Worm (Caenorhabditis elegans) whole organism, young adult: ENCODE results near the gene F14F7.7.

ENCODE experiments used
- B0261.1 ChIP-seq: sonication (generic microtip); optimal IDR thresholded peaks from 2 replicates; lab custom pipeline; 2016; ENCODE audit warnings: mild to moderate bottlenecking, missing genetic modification characterization, moderate library complexity, missing compliant biosample characterization
- F33H1.4 ChIP-seq: fragments of 200-800 bp; sonication (Bioruptor generic); IDR thresholded peaks from 2 replicates; pipeline ENCODE4 v1.3.6; 2022; ENCODE audit warnings: missing genetic modification reagents, missing genetic modification characterization, missing compliant biosample characterization
- F37B4.10 ChIP-seq: fragments of 200-800 bp; sonication (Bioruptor generic); IDR thresholded peaks from 2 replicates; pipeline ENCODE4 v1.3.6; 2022; ENCODE audit warnings: missing genetic modification characterization, missing compliant biosample characterization
- F39B2.1 ChIP-seq: fragments of 200-800 bp; sonication (Bioruptor generic); IDR thresholded peaks from 2 replicates; pipeline ENCODE4 v1.3.6; 2022; ENCODE audit warnings: missing genetic modification reagents, missing genetic modification characterization, missing compliant biosample characterization
- F52B5.7 ChIP-seq: sonication (generic microtip); optimal IDR thresholded peaks from 2 replicates; lab custom pipeline; 2016; ENCODE audit warnings: mild to moderate bottlenecking, missing genetic modification characterization, missing compliant biosample characterization
- T07F8.4 ChIP-seq: sonication (generic microtip); optimal IDR thresholded peaks from 2 replicates; lab custom pipeline; 2016; ENCODE audit warnings: mild to moderate bottlenecking, missing genetic modification characterization, moderate library complexity, missing compliant biosample characterization
- T26A5.8 ChIP-seq: sonication (generic microtip); optimal IDR thresholded peaks from 2 replicates; lab custom pipeline; 2016; ENCODE audit warnings: missing genetic modification characterization, missing compliant biosample characterization
- Y56A3A.18 ChIP-seq: fragments of 200-800 bp; sonication (Bioruptor generic); IDR thresholded peaks from 2 replicates; pipeline ENCODE4 v1.3.6; 2022; ENCODE audit warnings: missing genetic modification reagents, missing genetic modification characterization, missing compliant biosample characterization
- Y79H2A.3 ChIP-seq: fragments of 200-800 bp; sonication (Bioruptor generic); conservative IDR thresholded peaks from 2 replicates; pipeline ENCODE4 v1.3.6; 2022; ENCODE audit warnings: missing genetic modification reagents, missing genetic modification characterization, missing compliant biosample characterization
- atf-7 ChIP-seq: sonication (generic microtip); optimal IDR thresholded peaks from 2 replicates; lab custom pipeline; 2017; ENCODE audit warnings: mild to moderate bottlenecking, missing genetic modification characterization, missing compliant biosample characterization
- athp-1 ChIP-seq: sonication (generic microtip); optimal IDR thresholded peaks from 2 replicates; lab custom pipeline; 2017; ENCODE audit warnings: mild to moderate bottlenecking, missing genetic modification characterization, missing compliant biosample characterization
- attf-5 ChIP-seq: fragments of 200-800 bp; sonication (Bioruptor generic); optimal IDR thresholded peaks from 2 replicates; lab custom pipeline; 2018; ENCODE audit warnings: mild to moderate bottlenecking, missing genetic modification characterization, missing compliant biosample characterization
- bed-1 ChIP-seq: fragments of 200-800 bp; sonication (Bioruptor generic); IDR thresholded peaks from 2 replicates; pipeline ENCODE4 v1.3.6; 2022; ENCODE audit warnings: missing genetic modification reagents, missing genetic modification characterization, missing compliant biosample characterization
- ceh-27 ChIP-seq: fragments of 200-800 bp; sonication (Bioruptor generic); optimal IDR thresholded peaks from 2 replicates; lab custom pipeline; 2018; ENCODE audit warnings: mild to moderate bottlenecking, missing genetic modification characterization, moderate library complexity, missing compliant biosample characterization
- ceh-58 ChIP-seq: fragments of 200-800 bp; sonication (Bioruptor generic); IDR thresholded peaks from 2 replicates; pipeline ENCODE4 v1.3.6; 2022; ENCODE audit warnings: missing genetic modification characterization, missing compliant biosample characterization
- ceh-79 ChIP-seq: sonication (generic microtip); optimal IDR thresholded peaks from 2 replicates; lab custom pipeline; 2017; ENCODE audit warnings: mild to moderate bottlenecking, missing genetic modification characterization, missing compliant biosample characterization
- die-1 ChIP-seq: sonication (generic microtip); optimal IDR thresholded peaks from 2 replicates; lab custom pipeline; 2016; ENCODE audit warnings: missing genotype, mild to moderate bottlenecking, missing genetic modification characterization, missing compliant biosample characterization
- dox-1 ChIP-seq: fragments of 200-800 bp; sonication (Bioruptor generic); IDR thresholded peaks from 2 replicates; pipeline ENCODE4 v1.3.6; 2022; ENCODE audit warnings: missing genetic modification reagents, missing genetic modification characterization, missing compliant biosample characterization
- ets-4 ChIP-seq: fragments of 200-800 bp; sonication (Bioruptor generic); optimal IDR thresholded peaks from 2 replicates; lab custom pipeline; 2018; ENCODE audit warnings: mild to moderate bottlenecking, missing genetic modification characterization, missing compliant biosample characterization
- hlh-26 ChIP-seq: fragments of 200-800 bp; sonication (Bioruptor generic); conservative IDR thresholded peaks from 2 replicates; pipeline ENCODE4 v1.3.6; 2022; ENCODE audit warnings: missing genetic modification reagents, missing genetic modification characterization, missing compliant biosample characterization
- hmg-1.2 ChIP-seq: fragments of 200-800 bp; sonication (Bioruptor generic); IDR thresholded peaks from 2 replicates; pipeline ENCODE4 v1.3.6; 2022; ENCODE audit warnings: missing genetic modification reagents, missing genetic modification characterization, missing compliant biosample characterization
- hmg-20 ChIP-seq: fragments of 200-800 bp; sonication (Bioruptor generic); IDR thresholded peaks from 2 replicates; pipeline ENCODE4 v1.3.6; 2022; ENCODE audit warnings: missing genetic modification reagents, missing genetic modification characterization, missing compliant biosample characterization
- hrde-1 ChIP-seq: sonication (generic microtip); optimal IDR thresholded peaks from 2 replicates; lab custom pipeline; 2016; ENCODE audit warnings: missing genetic modification characterization, mild to moderate bottlenecking, missing compliant biosample characterization, moderate library complexity, missing genotype, missing genetic modification reagents, borderline replicate concordance
- let-526 ChIP-seq: fragments of 200-800 bp; sonication (Bioruptor generic); IDR thresholded peaks from 2 replicates; pipeline ENCODE4 v1.3.6; 2022; ENCODE audit warnings: missing genetic modification reagents, missing genetic modification characterization, missing compliant biosample characterization
- lin-26 ChIP-seq: fragments of 200-800 bp; sonication (Bioruptor generic); IDR thresholded peaks from 2 replicates; pipeline ENCODE4 v1.3.6; 2022; ENCODE audit warnings: missing genetic modification reagents, missing genetic modification characterization, missing compliant biosample characterization
- lin-54 ChIP-seq: fragments of 200-800 bp; sonication (Bioruptor generic); optimal IDR thresholded peaks from 2 replicates; lab custom pipeline; 2018; ENCODE audit warnings: mild to moderate bottlenecking, missing genetic modification characterization, missing compliant biosample characterization
- madf-8 ChIP-seq: fragments of 200-800 bp; sonication (Bioruptor generic); conservative IDR thresholded peaks from 2 replicates; pipeline ENCODE4 v1.3.6; 2022; ENCODE audit warnings: missing genetic modification reagents, missing genetic modification characterization, missing compliant biosample characterization
- mcd-1 ChIP-seq: fragments of 200-800 bp; sonication (Bioruptor generic); IDR thresholded peaks from 2 replicates; pipeline ENCODE4 v1.3.6; 2022; ENCODE audit warnings: missing genetic modification reagents, missing genetic modification characterization, missing compliant biosample characterization
- mes-4 ChIP-seq: sonication (generic microtip); optimal IDR thresholded peaks from 2 replicates; lab custom pipeline; 2016; ENCODE audit warnings: missing genotype, missing genetic modification characterization, missing compliant biosample characterization
- nhr-179 ChIP-seq: sonication (generic microtip); optimal IDR thresholded peaks from 2 replicates; lab custom pipeline; 2016; ENCODE audit warnings: mild to moderate bottlenecking, missing genetic modification characterization, missing compliant biosample characterization
- nhr-27 ChIP-seq: fragments of 200-800 bp; sonication (Bioruptor generic); optimal IDR thresholded peaks from 2 replicates; lab custom pipeline; 2018; ENCODE audit warnings: mild to moderate bottlenecking, missing genetic modification characterization, moderate library complexity, missing compliant biosample characterization
- snpc-3.4 ChIP-seq: sonication (generic microtip); optimal IDR thresholded peaks from 2 replicates; lab custom pipeline; 2017; ENCODE audit warnings: missing genetic modification characterization, mild to moderate bottlenecking, missing compliant biosample characterization, antibody characterized with exemption, moderate library complexity, missing genotype, missing genetic modification reagents
- tbx-9 ChIP-seq: sonication (generic microtip); optimal IDR thresholded peaks from 2 replicates; lab custom pipeline; 2016; ENCODE audit warnings: borderline replicate concordance, missing genetic modification characterization, inconsistent platforms, missing compliant biosample characterization
- unc-130 ChIP-seq: sonication (generic microtip); optimal IDR thresholded peaks from 2 replicates; lab custom pipeline; 2016; ENCODE audit warnings: missing genetic modification reagents, missing genetic modification characterization, missing compliant biosample characterization
- zfh-2 ChIP-seq: fragments of 200-800 bp; sonication (Bioruptor generic); conservative IDR thresholded peaks from 2 replicates; pipeline ENCODE4 v1.3.6; 2022; ENCODE audit warnings: missing genetic modification reagents, missing genetic modification characterization, missing compliant biosample characterization
- ztf-22 ChIP-seq: fragments of 200-800 bp; sonication (Bioruptor generic); optimal IDR thresholded peaks from 2 replicates; lab custom pipeline; 2018; ENCODE audit warnings: mild to moderate bottlenecking, missing genetic modification characterization, moderate library complexity, missing compliant biosample characterization
- ztf-28 ChIP-seq: fragments of 200-800 bp; sonication (Bioruptor generic); IDR thresholded peaks from 2 replicates; pipeline ENCODE4 v1.3.6; 2022; ENCODE audit warnings: missing genetic modification reagents, missing genetic modification characterization, missing compliant biosample characterization
- ztf-3 ChIP-seq: fragments of 200-800 bp; sonication (Bioruptor generic); optimal IDR thresholded peaks from 2 replicates; lab custom pipeline; 2018; ENCODE audit warnings: mild to moderate bottlenecking, missing genetic modification characterization, missing compliant biosample characterization

The F14F7.7 gene

DNA sequence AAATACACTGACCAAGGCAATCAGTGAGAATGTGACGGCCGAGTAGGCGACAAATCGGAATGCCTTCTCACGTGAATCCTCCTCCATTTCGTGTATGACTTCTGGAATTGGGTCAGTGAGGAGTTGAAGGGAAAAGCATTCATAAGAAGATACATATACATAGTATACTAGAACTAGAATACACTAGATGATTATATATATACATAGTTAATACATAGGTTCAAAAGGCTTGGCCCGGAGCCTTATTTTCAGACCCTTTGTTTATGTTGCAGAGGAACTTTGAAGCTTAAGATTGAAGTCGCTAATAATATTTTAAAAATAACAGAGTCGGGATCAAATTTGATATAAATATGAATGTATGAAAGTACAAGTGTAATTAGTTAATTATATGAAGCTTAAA lies 37.1 kb upstream of the F14F7.7 start, which contains the start of gene col-97:
Gene col-97, minus strand, starts transcription at position 101 of the 400 bp plus-strand sequence.
- no peak for TF ChIP-seq atf-7 (tag; lab: Kevin White, UChicago)
- no peak for TF ChIP-seq madf-8 (GFP tag; lab: Robert Waterston, UW)

DNA sequence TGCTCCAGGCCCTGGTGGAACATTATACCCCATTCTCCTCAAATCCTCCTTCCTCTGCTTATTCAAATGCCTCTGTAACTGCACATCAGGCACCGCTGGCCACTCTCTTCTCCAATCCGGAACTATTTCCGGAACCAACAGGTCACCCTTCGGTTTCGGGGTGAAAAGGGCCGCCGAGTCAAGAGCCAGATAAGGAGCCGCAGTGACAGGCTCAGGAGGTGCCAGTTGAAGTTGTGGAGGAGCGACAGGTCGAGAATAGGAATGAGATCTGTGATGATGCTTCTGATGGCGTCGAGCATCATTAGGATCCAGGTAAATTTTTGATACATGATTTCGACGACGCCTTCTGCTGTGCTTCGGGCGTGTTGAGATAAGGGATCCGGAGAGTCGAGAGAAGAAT lies 32.5 kb upstream of the F14F7.7 start:
- TF ChIP-seq F37B4.10 (GFP tag; lab: Robert Waterston, UW): 0 out of 2 replicates have a peak, but pooled peaks have one; percentile 62
- peak; percentile 59 for TF ChIP-seq zfh-2 (GFP tag; lab: Robert Waterston, UW)
- TF ChIP-seq nhr-27 (tag; lab: Kevin White, UChicago): no peak
- TF ChIP-seq hlh-26 (GFP tag; lab: Robert Waterston, UW): no peak

ce11 chrIII:13000457-13000856 lies 30.2 kb upstream of the F14F7.7 start, which contains the start of gene ZK1010.8:
Gene ZK1010.8 (minus strand): TSS chrIII:13000670.
- TF ChIP-seq ceh-58: no peak
- TF ChIP-seq ztf-28 (GFP tag; lab: Robert Waterston, UW): no peak
- no peak for TF ChIP-seq athp-1 (tag; lab: Kevin White, UChicago)
- TF ChIP-seq mes-4 (tag; lab: Kevin White, UChicago): no peak
- no peak for TF ChIP-seq unc-130 (GFP tag; lab: Kevin White, UChicago)
- no peak for TF ChIP-seq lin-26
- no peak for TF ChIP-seq ets-4 (GFP tag; lab: Kevin White, UChicago)
- no peak for TF ChIP-seq snpc-3.4 (tag; lab: Kevin White, UChicago)
- TF ChIP-seq ztf-22 (GFP tag; lab: Kevin White, UChicago): no peak
- TF ChIP-seq ztf-3 (GFP tag; lab: Kevin White, UChicago): no peak
- no peak for TF ChIP-seq lin-54 (GFP tag; lab: Kevin White, UChicago)
- no peak for TF ChIP-seq T26A5.8 (tag; lab: Kevin White, UChicago)
- no peak for TF ChIP-seq die-1
- TF ChIP-seq F33H1.4 (GFP tag; lab: Robert Waterston, UW): no peak
- TF ChIP-seq hlh-26 (GFP tag; lab: Robert Waterston, UW): no peak
- TF ChIP-seq B0261.1 (tag; lab: Kevin White, UChicago): no peak
- TF ChIP-seq mcd-1 (GFP tag; lab: Robert Waterston, UW): no peak
- no peak for TF ChIP-seq bed-1 (GFP tag; lab: Robert Waterston, UW)
- no peak for TF ChIP-seq F52B5.7
- TF ChIP-seq tbx-9 (tag; lab: Kevin White, UChicago): no peak

DNA sequence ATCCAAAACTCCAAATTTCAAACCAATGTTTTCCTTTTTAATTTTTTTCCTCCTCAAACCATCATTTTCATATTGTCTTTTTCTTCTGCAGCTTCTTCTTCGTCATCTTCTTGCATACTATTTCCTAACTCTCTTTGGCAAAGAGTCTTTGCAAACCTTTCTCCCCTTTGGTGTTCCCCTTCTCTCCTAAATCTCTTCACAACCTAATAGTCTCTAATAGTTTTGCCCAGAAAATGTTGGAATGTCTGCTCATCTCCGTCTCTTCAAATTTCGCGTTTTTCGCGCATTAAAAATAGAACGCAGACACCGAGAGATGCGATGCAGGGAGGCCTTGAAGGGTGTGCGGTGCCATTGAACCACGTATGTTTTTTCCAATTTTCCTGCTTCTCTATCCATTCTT lies 28.6 kb upstream of the F14F7.7 start, which contains the start of gene ZK1010.10:
Gene ZK1010.10, plus strand, starts transcription at position 286 of the 400 bp plus-strand sequence.
- no peak for TF ChIP-seq mes-4 (tag; lab: Kevin White, UChicago)
- TF ChIP-seq attf-5 (GFP tag; lab: Kevin White, UChicago): peak; percentile 17
- TF ChIP-seq let-526: peak; percentile 53; the same call in 1 of the 2 replicates
- peak; percentile 46 for TF ChIP-seq ceh-27 (GFP tag; lab: Kevin White, UChicago)
- TF ChIP-seq hrde-1 (tag; lab: Kevin White, UChicago): no peak
- TF ChIP-seq hmg-1.2 (GFP tag; lab: Robert Waterston, UW): peak; percentile 89
- TF ChIP-seq dox-1: peak; percentile 17; the same call in 1 of the 2 replicates

DNA sequence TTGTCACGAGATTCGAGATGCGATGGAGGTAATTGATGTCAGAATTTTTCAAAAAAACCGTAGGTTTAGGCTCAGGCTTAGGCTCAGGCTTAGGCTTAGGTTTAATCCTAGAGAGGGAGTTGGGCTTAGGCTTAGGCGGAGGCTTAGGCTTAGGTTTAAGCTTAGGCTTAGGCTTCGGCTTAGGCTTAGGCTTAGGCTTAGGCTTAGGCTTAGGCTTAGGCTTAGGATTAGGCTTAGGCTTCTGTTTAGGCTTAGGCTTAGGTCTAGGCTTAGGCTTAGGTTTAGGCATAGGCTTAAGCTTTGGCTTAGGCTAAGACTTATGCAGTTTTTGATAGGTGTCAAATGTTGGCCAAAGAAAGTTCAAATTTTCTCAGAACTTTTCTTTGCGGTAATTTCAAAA lies 26.4 kb upstream of the F14F7.7 start:
- TF ChIP-seq ceh-79 (tag; lab: Kevin White, UChicago) (no peak), Y56A3A.18 (GFP tag; lab: Robert Waterston, UW) (no peak), nhr-179 (tag; lab: Kevin White, UChicago) (no peak), Y79H2A.3 (GFP tag; lab: Robert Waterston, UW) (no peak), hmg-20 (GFP tag; lab: Robert Waterston, UW) (no peak), T07F8.4 (tag; lab: Kevin White, UChicago) (no peak), F39B2.1 (GFP tag; lab: Robert Waterston, UW) (no peak), lin-26 (0 out of 2 replicates have a peak, but pooled peaks have one; percentile 26)
